Fruit fly (Drosophila melanogaster): Measurements from ENCODE around the gene CG31111.

- TF ChIP-seq Bgb (GFP tag; IDR thresholded peaks at IDR 0.05; ENCODE audit: partially characterized antibody) (no peak), bbx (GFP tag; IDR thresholded peaks at IDR 0.05; ENCODE audit: partially characterized antibody) (no peak)
Observed at dm6 chr3R:25082348-25082747, 26.4 kb upstream of the CG31111 start, which contains the start of gene fd96Ca.
